Worm (Caenorhabditis elegans) whole organism, L1 larva: ENCODE measurements around the gene C10B5.3.

Experiments
- C34B4.2 ChIP-seq: sonication (generic microtip); optimal IDR thresholded peaks from 2 replicates; lab custom pipeline; 2017; ENCODE audit warnings: mild to moderate bottlenecking, missing genetic modification characterization, missing compliant biosample characterization
- alr-1 ChIP-seq: fragments of 200-800 bp; sonication (Bioruptor generic); optimal IDR thresholded peaks from 2 replicates; lab custom pipeline; 2018; ENCODE audit warnings: borderline replicate concordance, mild to moderate bottlenecking, missing genetic modification characterization, missing compliant biosample characterization
- ama-1 ChIP-seq: fragments of 150-350 bp; optimal IDR thresholded peaks from 2 replicates; lab custom pipeline; 2014
- blmp-1 ChIP-seq: fragments of 150-350 bp; optimal IDR thresholded peaks from 2 replicates; lab custom pipeline; 2014; ENCODE audit warnings: missing biosample characterization, missing genetic modification characterization
- ceh-82 ChIP-seq, 3 experiments: fragments of 150-350 bp in 1 of 3; sonication (generic microtip) in 2 of 3; optimal IDR thresholded peaks; 2 replicates each; lab custom pipeline; 2014 to 2017; ENCODE audit warnings: missing biosample characterization in 3 of 3, missing genetic modification characterization in 3 of 3
- dpl-1 ChIP-seq, 3 experiments: fragments of 150-350 bp in 2 of 3; sonication (generic microtip) in 1 of 3; optimal IDR thresholded peaks; 2 replicates each; lab custom pipeline; 2014 to 2017; ENCODE audit warnings: missing biosample characterization in 3 of 3, missing genetic modification characterization in 3 of 3, missing genetic modification reagents in 3 of 3
- dsc-1 ChIP-seq: sonication (generic microtip); optimal IDR thresholded peaks from 2 replicates; lab custom pipeline; 2016; ENCODE audit warnings: mild to moderate bottlenecking, missing genetic modification characterization, missing compliant biosample characterization
- efl-1 ChIP-seq, 4 experiments: fragments of 150-350 bp; optimal IDR thresholded peaks in 3 of 4; peaks in 1 of 4; 1 replicate in 1 of 4; 2 replicates in 3 of 4; lab custom pipeline; 2014; ENCODE audit warnings: missing biosample characterization in 2 of 4, missing genetic modification characterization in 2 of 4, missing genetic modification reagents in 2 of 4
- egl-13 ChIP-seq: sonication (generic microtip); optimal IDR thresholded peaks from 2 replicates; lab custom pipeline; 2016; ENCODE audit warnings: missing genotype, missing genetic modification reagents, missing genetic modification characterization, missing compliant biosample characterization
- fkh-10 ChIP-seq: sonication (generic microtip); optimal IDR thresholded peaks from 2 replicates; lab custom pipeline; 2017; ENCODE audit warnings: missing biosample characterization, missing genetic modification reagents, missing genetic modification characterization
- fkh-8 ChIP-seq: sonication (generic microtip); optimal IDR thresholded peaks from 2 replicates; lab custom pipeline; 2016; ENCODE audit warnings: mild to moderate bottlenecking, missing genetic modification characterization, missing compliant biosample characterization
- hpl-2 ChIP-seq: fragments of 150-350 bp; optimal IDR thresholded peaks from 2 replicates; lab custom pipeline; 2014; ENCODE audit warnings: missing biosample characterization, missing genetic modification reagents, missing genetic modification characterization
- lin-13 ChIP-seq: fragments of 150-350 bp; optimal IDR thresholded peaks from 2 replicates; lab custom pipeline; 2014; ENCODE audit warnings: missing biosample characterization, missing genetic modification reagents, missing genetic modification characterization
- lin-14 ChIP-seq: fragments of 200-800 bp; sonication (Bioruptor generic); optimal IDR thresholded peaks from 2 replicates; lab custom pipeline; 2018; ENCODE audit warnings: mild to moderate bottlenecking, missing genetic modification characterization, moderate library complexity, missing compliant biosample characterization
- lin-39 ChIP-seq: fragments of 150-350 bp; optimal IDR thresholded peaks from 2 replicates; lab custom pipeline; 2014; ENCODE audit warnings: missing biosample characterization, missing genetic modification reagents, missing genetic modification characterization
- mep-1 ChIP-seq: fragments of 150-350 bp; optimal IDR thresholded peaks from 2 replicates; lab custom pipeline; 2014; ENCODE audit warnings: missing biosample characterization, missing genetic modification characterization
- nhr-12 ChIP-seq: sonication (generic microtip); optimal IDR thresholded peaks from 2 replicates; lab custom pipeline; 2017; ENCODE audit warnings: missing biosample characterization, missing genetic modification characterization
- nhr-19 ChIP-seq: fragments of 200-800 bp; sonication (Bioruptor generic); conservative IDR thresholded peaks from 2 replicates; pipeline ENCODE4 v1.3.6; 2022; ENCODE audit warnings: missing genetic modification characterization, missing compliant biosample characterization
- nhr-20 ChIP-seq: sonication (generic microtip); optimal IDR thresholded peaks from 2 replicates; lab custom pipeline; 2016; ENCODE audit warnings: mild to moderate bottlenecking, missing genetic modification characterization, missing compliant biosample characterization
- nhr-28 ChIP-seq: fragments of 150-350 bp; optimal IDR thresholded peaks from 2 replicates; lab custom pipeline; 2014; ENCODE audit warnings: missing biosample characterization, missing genetic modification characterization
- nhr-71 ChIP-seq: sonication (generic microtip); optimal IDR thresholded peaks from 2 replicates; lab custom pipeline; 2016; ENCODE audit warnings: mild to moderate bottlenecking, missing genetic modification characterization, moderate library complexity, missing compliant biosample characterization
- nhr-76 ChIP-seq: sonication (generic microtip); optimal IDR thresholded peaks from 2 replicates; lab custom pipeline; 2017; ENCODE audit warnings: missing biosample characterization, missing genetic modification characterization
- nhr-85 ChIP-seq: sonication (generic microtip); peaks from one replicate; lab custom pipeline; 2016; ENCODE audit warnings: missing genetic modification characterization, inconsistent platforms, missing compliant biosample characterization
- pag-3 ChIP-seq: sonication (generic microtip); optimal IDR thresholded peaks from 2 replicates; lab custom pipeline; 2017; ENCODE audit warnings: missing genetic modification characterization, mild to moderate bottlenecking, missing compliant biosample characterization, antibody characterized with exemption, borderline replicate concordance; ENCODE audit not compliant: insufficient read depth
- snpc-4 ChIP-seq: fragments of 150-350 bp; optimal IDR thresholded peaks from 2 replicates; lab custom pipeline; 2014; ENCODE audit warnings: missing biosample characterization, missing genetic modification characterization
- sox-4 ChIP-seq: sonication (generic microtip); optimal IDR thresholded peaks from 2 replicates; lab custom pipeline; 2016; ENCODE audit warnings: missing genetic modification characterization, missing compliant biosample characterization
- tlp-1 ChIP-seq: fragments of 150-350 bp; optimal IDR thresholded peaks from 2 replicates; lab custom pipeline; 2014; ENCODE audit warnings: missing biosample characterization, missing genetic modification characterization
- unc-62 ChIP-seq: fragments of 150-350 bp; optimal IDR thresholded peaks from 2 replicates; lab custom pipeline; 2014; ENCODE audit warnings: missing biosample characterization, missing genetic modification reagents, missing genetic modification characterization
- unc-98 ChIP-seq: fragments of 200-800 bp; sonication (Bioruptor generic); IDR thresholded peaks from 2 replicates; pipeline ENCODE4 v1.3.6; 2022; ENCODE audit warnings: missing genetic modification characterization, missing compliant biosample characterization
- xbp-1 ChIP-seq: sonication (generic microtip); optimal IDR thresholded peaks from 2 replicates; lab custom pipeline; 2016; ENCODE audit warnings: missing genetic modification characterization, missing compliant biosample characterization
- zag-1 ChIP-seq: fragments of 150-350 bp; optimal IDR thresholded peaks from 2 replicates; lab custom pipeline; 2014; ENCODE audit warnings: missing biosample characterization, missing genetic modification characterization

Gene C10B5.3

DNA sequence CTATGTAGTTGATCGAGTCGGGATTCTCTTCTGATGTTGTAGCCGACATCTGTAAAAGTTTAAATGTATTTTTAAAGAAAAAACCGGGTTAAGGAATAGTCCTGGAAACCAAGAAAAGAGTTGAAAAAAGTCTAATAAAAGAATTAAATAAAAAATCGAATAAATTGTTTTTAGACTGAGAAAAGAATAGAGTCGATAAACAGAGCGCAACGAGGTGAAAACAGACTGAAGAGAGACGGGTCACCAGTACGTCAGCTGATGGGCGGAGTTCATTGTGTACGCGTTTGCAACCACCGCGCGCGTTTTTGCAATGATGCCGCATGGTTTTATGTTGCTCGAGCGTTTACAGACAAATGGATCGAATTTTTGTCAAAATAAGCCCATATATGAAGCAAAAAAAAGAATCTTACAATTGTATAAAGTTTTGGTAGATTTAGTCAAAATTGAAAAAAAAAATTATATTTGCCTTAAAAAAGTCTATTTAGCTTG lies 43.3 kb upstream of the C10B5.3 start, which contains the start of gene atg-18 (continued):
- peak; percentile 26 for TF ChIP-seq lin-39 (tag; lab: Kevin White, UChicago)
- no peak for TF ChIP-seq nhr-76
- TF ChIP-seq efl-1 (optimal IDR thresholded peaks at IDR 0.05; lab: Kevin White, UChicago): peak; percentile 59 to 60
- peak; percentile 44 to 96 for TF ChIP-seq efl-1 (GFP tag; optimal IDR thresholded peaks at IDR 0.05 in 1 of 2; lab: Kevin White, UChicago)
- peak; percentile 46 for TF ChIP-seq fkh-8 (tag; lab: Kevin White, UChicago)
- TF ChIP-seq nhr-28: no peak
- TF ChIP-seq nhr-12 (tag; lab: Kevin White, UChicago): no peak

DNA sequence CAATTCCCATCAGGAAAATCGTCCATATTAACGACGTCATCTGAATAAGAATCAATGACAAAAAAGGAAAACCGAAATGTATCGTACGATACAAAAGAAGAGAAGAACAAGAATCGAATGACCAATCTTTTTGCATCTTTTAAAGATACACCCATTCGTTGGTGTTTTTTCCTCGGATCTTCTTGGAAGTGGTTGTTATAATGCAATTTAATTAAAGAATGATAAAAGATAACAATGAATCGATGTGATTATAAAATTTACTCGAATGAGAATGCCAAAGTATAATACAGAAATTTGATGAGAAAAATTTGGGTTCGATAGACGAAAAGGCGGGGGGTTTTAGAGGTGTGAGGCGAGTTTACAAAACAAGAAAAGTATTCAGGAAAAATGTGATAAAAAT lies 41.0 kb upstream of the C10B5.3 start, which contains the start of gene F41E6.12:
TSS of gene F41E6.12 (minus strand) at position 101 of the 400 bp plus-strand sequence.
- TF ChIP-seq ama-1 (lab: Kevin White, UChicago) (peak; percentile 50), dsc-1 (tag; lab: Kevin White, UChicago) (no peak), zag-1 (tag; lab: Kevin White, UChicago) (no peak), blmp-1 (tag; lab: Kevin White, UChicago) (peak; percentile 21), nhr-19 (GFP tag; lab: Robert Waterston, UW) (no peak), nhr-85 (tag; lab: Kevin White, UChicago) (peak; percentile 49), efl-1 (optimal IDR thresholded peaks at IDR 0.05; lab: Kevin White, UChicago) (no peak), efl-1 (GFP tag; optimal IDR thresholded peaks at IDR 0.05 in 1 of 2; lab: Kevin White, UChicago) (peak in 1 of 2 experiments; percentile 37)

DNA sequence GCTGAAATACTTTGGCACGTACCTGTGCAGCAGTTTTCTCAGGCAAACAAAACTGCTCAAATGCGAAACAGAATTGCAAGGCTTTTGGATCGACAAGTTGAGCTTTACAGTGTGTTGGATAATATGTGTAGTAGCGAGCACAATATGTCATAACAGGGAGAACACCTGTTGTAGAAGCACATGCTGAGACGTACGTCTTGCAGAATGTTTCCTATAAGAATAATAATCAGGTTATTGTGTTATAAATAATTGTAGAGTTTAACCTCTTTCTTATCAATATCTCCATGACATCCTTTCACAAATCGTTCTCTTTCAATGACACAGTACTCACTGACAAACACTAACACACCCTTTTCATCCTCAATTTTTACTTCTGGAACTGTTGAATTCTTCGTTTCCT lies 39.6 kb upstream of the C10B5.3 start:
- TF ChIP-seq pag-3 (tag; lab: Kevin White, UChicago) (no peak), sox-4 (tag; lab: Kevin White, UChicago) (no peak), efl-1 (optimal IDR thresholded peaks at IDR 0.05; lab: Kevin White, UChicago) (no peak), efl-1 (GFP tag; optimal IDR thresholded peaks at IDR 0.05 in 1 of 2; lab: Kevin White, UChicago) (peak in 1 of 2 experiments; percentile 48)
- TF ChIP-seq, all 84 proteins: peak for 1

DNA sequence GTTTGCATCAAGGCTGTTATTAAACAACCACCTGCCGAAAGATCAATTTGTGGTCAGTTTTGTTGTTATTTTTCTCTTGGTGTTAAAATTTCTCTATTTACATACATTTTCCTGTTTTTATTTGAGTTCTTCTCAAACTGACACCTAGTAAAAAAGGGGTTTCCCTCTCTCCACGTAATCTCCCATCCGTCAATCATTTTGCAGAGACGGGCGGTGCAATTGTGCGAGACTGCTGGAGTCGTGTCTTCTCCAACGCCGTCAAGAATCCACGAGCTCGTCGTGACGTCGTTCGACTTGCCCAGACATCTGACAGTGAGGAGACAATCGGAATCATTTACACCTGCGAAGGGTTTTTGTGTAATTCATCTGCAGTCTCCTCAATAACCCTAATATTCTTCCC lies 38.4 kb upstream of the C10B5.3 start:
- TF ChIP-seq nhr-20 (tag; lab: Kevin White, UChicago): no peak
- no peak for TF ChIP-seq hpl-2
- TF ChIP-seq nhr-85 (tag; lab: Kevin White, UChicago): peak; percentile 76
- TF ChIP-seq tlp-1 (tag; lab: Kevin White, UChicago): no peak
- TF ChIP-seq blmp-1 (tag; lab: Kevin White, UChicago): no peak
- peak; percentile 26 for TF ChIP-seq lin-14
- TF ChIP-seq xbp-1 (tag; lab: Kevin White, UChicago): no peak
- TF ChIP-seq nhr-71: peak; percentile 25
- peak; percentile 5 for TF ChIP-seq egl-13 (tag; lab: Kevin White, UChicago)
- TF ChIP-seq lin-39 (tag; lab: Kevin White, UChicago): no peak
- TF ChIP-seq fkh-8 (tag; lab: Kevin White, UChicago): peak; percentile 6
- TF ChIP-seq C34B4.2: no peak
- no peak for TF ChIP-seq alr-1 (tag; lab: Kevin White, UChicago)
- no peak for TF ChIP-seq lin-13
- TF ChIP-seq, all 84 proteins: peak for 5

DNA sequence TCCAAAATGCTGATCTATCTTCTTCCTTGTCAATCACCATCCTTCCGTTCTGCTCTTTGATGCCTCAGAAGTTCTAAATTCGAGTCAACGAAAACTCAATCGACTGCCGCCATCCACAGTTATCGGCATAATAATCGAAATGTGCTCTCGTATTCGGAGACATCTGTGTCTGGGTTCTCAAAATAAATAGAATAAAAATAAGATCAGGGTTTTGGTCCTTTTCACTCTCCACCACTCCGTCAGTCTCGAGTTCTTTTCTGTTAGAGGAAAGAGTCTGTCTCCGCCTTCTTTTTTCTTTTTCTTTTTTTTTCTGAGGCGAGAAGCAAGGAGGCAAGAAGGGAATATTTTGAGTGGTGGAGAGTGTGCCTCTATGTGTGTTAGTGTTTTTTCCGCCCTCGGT lies 35.8 kb upstream of the C10B5.3 start, which contains the start of gene F41E6.17:
TSS of gene F41E6.17 (plus strand) at position 348 of the 400 bp plus-strand sequence.
- TF ChIP-seq unc-98 (GFP tag; lab: Robert Waterston, UW) (no peak), ceh-82 (tag; optimal IDR thresholded peaks at IDR 0.05; lab: Kevin White, UChicago) (peak in 1 of 3 experiments; percentile 24), mep-1 (tag; lab: Kevin White, UChicago) (no peak), unc-62 (GFP tag; lab: Kevin White, UChicago) (no peak), lin-14 (peak; percentile 70), dsc-1 (tag; lab: Kevin White, UChicago) (peak; percentile 33), fkh-10 (peak; percentile 19), dpl-1 (GFP tag; optimal IDR thresholded peaks at IDR 0.05; lab: Kevin White, UChicago) (no peak), snpc-4 (tag; lab: Kevin White, UChicago) (no peak)
